Worm (Caenorhabditis elegans) whole organism, midembryonic: ENCODE measurements around the gene try-11.

Experiments
- cog-1 ChIP-seq: sonication (generic microtip); optimal IDR thresholded peaks from 2 replicates; lab custom pipeline; 2016; ENCODE audit warnings: missing genetic modification characterization, missing compliant biosample characterization
- flt-1 ChIP-seq: fragments of 200-800 bp; sonication (Bioruptor generic); IDR thresholded peaks from 2 replicates; pipeline ENCODE4 v1.3.6; 2022; ENCODE audit warnings: missing genetic modification characterization, missing compliant biosample characterization
- klf-2 ChIP-seq: fragments of 200-800 bp; sonication (Bioruptor generic); conservative IDR thresholded peaks from 2 replicates; pipeline ENCODE4 v1.3.6; 2022; ENCODE audit warnings: missing genetic modification reagents, missing genetic modification characterization, missing compliant biosample characterization
- med-1 ChIP-seq: sonication (generic microtip); optimal IDR thresholded peaks from 2 replicates; lab custom pipeline; 2017; ENCODE audit warnings: missing genetic modification characterization, mild to moderate bottlenecking, missing compliant biosample characterization, antibody characterized with exemption, missing genetic modification reagents; ENCODE audit not compliant: insufficient read depth
- ref-1 ChIP-seq: fragments of 200-800 bp; sonication (Bioruptor generic); conservative IDR thresholded peaks from 2 replicates; pipeline ENCODE4 v1.3.6; 2022; ENCODE audit warnings: missing genetic modification reagents, missing genetic modification characterization, missing compliant biosample characterization
- tab-1 ChIP-seq: fragments of 200-800 bp; sonication (Bioruptor generic); IDR thresholded peaks from 2 replicates; pipeline ENCODE4 v1.3.6; 2022; ENCODE audit warnings: missing genetic modification characterization, missing compliant biosample characterization
- ztf-23 ChIP-seq: fragments of 200-800 bp; sonication (Bioruptor generic); IDR thresholded peaks from 2 replicates; pipeline ENCODE4 v1.3.6; 2022; ENCODE audit warnings: missing genetic modification reagents, missing genetic modification characterization, missing compliant biosample characterization

DNA sequence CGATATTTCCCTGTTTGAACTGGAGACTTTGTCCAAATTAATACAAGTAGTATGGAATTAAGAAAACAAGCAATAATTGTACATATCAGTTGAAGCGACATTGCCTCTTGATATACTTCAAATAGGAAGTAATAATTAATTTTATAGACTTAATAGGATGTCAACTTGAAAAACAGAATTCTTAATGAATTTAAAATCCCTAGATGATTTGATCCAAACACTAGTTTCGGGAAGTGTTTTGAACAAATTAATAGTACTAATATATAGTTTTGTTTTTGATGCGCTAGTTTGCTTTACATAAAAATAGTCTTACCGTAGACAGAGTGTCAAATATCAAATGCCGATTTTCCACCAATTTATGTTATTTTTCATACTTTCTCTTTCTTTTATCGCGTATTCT lies 26.9 kb downstream of the try-11 start, which contains the start of gene str-190:
- TF ChIP-seq cog-1 (tag; lab: Kevin White, UChicago): no peak
- TF ChIP-seq flt-1 (GFP tag; lab: Robert Waterston, UW): no peak
- no peak for TF ChIP-seq med-1 (GFP tag; lab: Kevin White, UChicago)
- TF ChIP-seq klf-2: no peak
- TF ChIP-seq ztf-23: no peak
- TF ChIP-seq tab-1 (GFP tag; lab: Robert Waterston, UW): no peak
- no peak for TF ChIP-seq ref-1 (GFP tag; lab: Robert Waterston, UW)
